Worm (Caenorhabditis elegans): ENCODE measurements around the gene lys-8.

- TF ChIP-seq nhr-28 (tag; optimal IDR thresholded peaks at IDR 0.05) (no peak), dpl-1 (GFP tag; optimal IDR thresholded peaks at IDR 0.05) (no peak), lin-15B (tag; optimal IDR thresholded peaks at IDR 0.05) (no peak), tbx-2 (tag; optimal IDR thresholded peaks at IDR 0.05) (no peak), fos-1 (tag; optimal IDR thresholded peaks at IDR 0.05) (no peak), unc-62 (GFP tag; optimal IDR thresholded peaks at IDR 0.05) (no peak), efl-1 (optimal IDR thresholded peaks at IDR 0.05) (no peak), efl-1 (GFP tag; optimal IDR thresholded peaks at IDR 0.05 in 1 of 2) (no peak), mep-1 (tag; optimal IDR thresholded peaks at IDR 0.05) (no peak), nhr-77 (tag; optimal IDR thresholded peaks at IDR 0.05) (no peak), nhr-12 (tag; optimal IDR thresholded peaks at IDR 0.05) (no peak), ceh-82 (tag; optimal IDR thresholded peaks at IDR 0.05) (no peak), aly-2 (tag; optimal IDR thresholded peaks at IDR 0.05) (no peak), egl-13 (tag; optimal IDR thresholded peaks at IDR 0.05) (no peak), nhr-237 (tag; optimal IDR thresholded peaks at IDR 0.05) (no peak)
Measured at ce11 chrII:5607756-5608155, 21.8 kb downstream of the lys-8 start, which contains the start of gene C17G10.7.
